Fruit fly (Drosophila melanogaster) whole organism, adult: ENCODE results near the gene CG33795.

Experiments used
- CG1620 ChIP-seq: fragments of 200-800 bp; sonication (Bioruptor generic); optimal IDR thresholded peaks from 2 replicates; lab custom pipeline; 2016; ENCODE audit warnings: missing biosample characterization, missing genetic modification characterization
- CG7045 ChIP-seq: fragments of 200-800 bp; sonication (Bioruptor generic); optimal IDR thresholded peaks from 2 replicates; lab custom pipeline; 2017; ENCODE audit warnings: missing biosample characterization, mild to moderate bottlenecking, missing genetic modification characterization
- kay ChIP-seq: fragments of 200-800 bp; sonication (Bioruptor generic); peaks from one replicate; lab custom pipeline; 2016; ENCODE audit warnings: missing biosample characterization, missing genetic modification characterization, borderline replicate concordance
- tj ChIP-seq: fragments of 200-800 bp; sonication (Bioruptor generic); optimal IDR thresholded peaks from 3 replicates; lab custom pipeline; 2017; ENCODE audit warnings: missing biosample characterization, mild to moderate bottlenecking, missing genetic modification characterization, moderate library complexity

dm6 chr3L:16215411-16215810 is 44.2 kb upstream of the CG33795 start:
- TF ChIP-seq kay (GFP tag; lab: Kevin White, UChicago) (no peak), tj (GFP tag; lab: Kevin White, UChicago) (no peak), CG1620 (no peak), CG7045 (GFP tag; lab: Kevin White, UChicago) (no peak)
